Worm (Caenorhabditis elegans): Measurements from ENCODE around the gene cutl-1.

- TF ChIP-seq klf-2 (GFP tag; conservative IDR thresholded peaks at IDR 0.05) (no peak), T22C8.4 (GFP tag; IDR thresholded peaks at IDR 0.05) (no peak), med-1 (GFP tag; optimal IDR thresholded peaks at IDR 0.05; ENCODE audit: insufficient read depth) (no peak), ztf-29 (GFP tag; IDR thresholded peaks at IDR 0.05) (no peak), flt-1 (GFP tag; IDR thresholded peaks at IDR 0.05) (no peak), cog-1 (tag; optimal IDR thresholded peaks at IDR 0.05) (no peak), ztf-23 (GFP tag; IDR thresholded peaks at IDR 0.05) (no peak), ref-1 (GFP tag; conservative IDR thresholded peaks at IDR 0.05) (no peak)
These were observed 2.0 kb upstream of the cutl-1 start, which contains the start of gene F53F1.3 for ce11 chrV:13407913-13408312.

All from whole organism, midembryonic.